Fruit fly (Drosophila melanogaster) whole organism, wandering third instar larva: ENCODE results near the gene Rbp1-like.

Experiments used
- Abd-B ChIP-seq: fragments of >200 bp; optimal IDR thresholded peaks from 2 replicates; lab custom pipeline; 2017; ENCODE audit warnings: missing biosample characterization, missing genetic modification characterization
- CG32264 ChIP-seq: fragments of 200-800 bp; sonication (Bioruptor generic); optimal IDR thresholded peaks from 2 replicates; lab custom pipeline; 2016; ENCODE audit warnings: missing biosample characterization, missing genetic modification characterization
- CG9705 ChIP-seq: fragments of 200-800 bp; sonication (Bioruptor generic); optimal IDR thresholded peaks from 2 replicates; lab custom pipeline; 2018; ENCODE audit warnings: missing biosample characterization, mild to moderate bottlenecking, missing genetic modification characterization
- CrebA ChIP-seq: fragments of 200-800 bp; sonication (Bioruptor generic); optimal IDR thresholded peaks from 2 replicates; lab custom pipeline; 2016; ENCODE audit warnings: missing biosample characterization, mild to moderate bottlenecking, missing genetic modification characterization, borderline replicate concordance
- Dfd ChIP-seq: fragments of >200 bp; optimal IDR thresholded peaks from 2 replicates; lab custom pipeline; 2017; ENCODE audit warnings: missing biosample characterization, missing genetic modification characterization
- Dif ChIP-seq: fragments of 200-275, 200-300 bp; sonication (Bioruptor generic); optimal IDR thresholded peaks from 2 replicates; lab custom pipeline; 2018; ENCODE audit warnings: missing biosample characterization, missing genetic modification characterization; ENCODE audit not compliant: partially characterized antibody
- GATAd ChIP-seq: sonication (Bioruptor generic); optimal IDR thresholded peaks from 2 replicates; lab custom pipeline; 2016; ENCODE audit warnings: missing biosample characterization, missing genetic modification characterization
- HLH106 ChIP-seq: fragments of 200-800 bp; optimal IDR thresholded peaks from 3 replicates; lab custom pipeline; 2019; ENCODE audit warnings: missing biosample characterization, mild to moderate bottlenecking, missing genetic modification characterization, moderate library complexity
- Hnf4 ChIP-seq: fragments of 200-800 bp; sonication (Bioruptor generic); optimal IDR thresholded peaks from 2 replicates; lab custom pipeline; 2016; ENCODE audit warnings: missing biosample characterization, mild to moderate bottlenecking, missing genetic modification characterization
- Hr78 ChIP-seq: fragments of >200 bp; optimal IDR thresholded peaks from 2 replicates; lab custom pipeline; 2017; ENCODE audit warnings: missing biosample characterization, missing genetic modification characterization
- Hr83 ChIP-seq: fragments of 200-300 bp; sonication (Bioruptor generic); optimal IDR thresholded peaks from 2 replicates; lab custom pipeline; 2016; ENCODE audit warnings: missing biosample characterization, mild to moderate bottlenecking, missing genetic modification characterization, moderate library complexity; ENCODE audit not compliant: poor library complexity, severe bottlenecking
- Jra ChIP-seq: sonication (Bioruptor generic); optimal IDR thresholded peaks from 2 replicates; lab custom pipeline; 2016; ENCODE audit warnings: missing biosample characterization, missing genetic modification characterization
- Mio ChIP-seq: sonication (Bioruptor generic); optimal IDR thresholded peaks from 2 replicates; lab custom pipeline; 2016; ENCODE audit warnings: missing biosample characterization, missing genetic modification characterization
- Myc ChIP-seq: fragments of >200 bp; optimal IDR thresholded peaks from 2 replicates; lab custom pipeline; 2017
- N ChIP-seq: fragments of >200 bp; optimal IDR thresholded peaks from 2 replicates; lab custom pipeline; 2018; ENCODE audit warnings: missing biosample characterization, missing external identifiers, missing genetic modification characterization
- OdsH ChIP-seq: fragments of 200-800 bp; sonication (Bioruptor generic); optimal IDR thresholded peaks from 2 replicates; lab custom pipeline; 2016; ENCODE audit warnings: missing biosample characterization, mild to moderate bottlenecking, missing genetic modification characterization
- Rel ChIP-seq, 2 experiments: fragments of 200-800 bp; sonication (Bioruptor generic) in 1 of 2; optimal IDR thresholded peaks; 2 replicates in 1 of 2; 3 replicates in 1 of 2; lab custom pipeline; 2016 to 2019; ENCODE audit warnings: mild to moderate bottlenecking in 2 of 2, missing biosample characterization in 2 of 2, missing genetic modification characterization in 2 of 2, moderate library complexity in 1 of 2
- Sp1 ChIP-seq: fragments of 200-800 bp; sonication (Bioruptor generic); optimal IDR thresholded peaks from 3 replicates; lab custom pipeline; 2019; ENCODE audit warnings: missing biosample characterization, mild to moderate bottlenecking, missing genetic modification characterization, moderate library complexity
- Vsx2 ChIP-seq: fragments of 200-300, 225-300 bp; sonication (Bioruptor generic); optimal IDR thresholded peaks from 2 replicates; lab custom pipeline; 2018; ENCODE audit warnings: missing biosample characterization, missing genetic modification characterization; ENCODE audit not compliant: partially characterized antibody
- br ChIP-seq: fragments of 200-800 bp; sonication (Bioruptor generic); optimal IDR thresholded peaks from 2 replicates; lab custom pipeline; 2016; ENCODE audit warnings: missing biosample characterization, missing genetic modification characterization
- brk ChIP-seq: fragments of 200-800 bp; sonication (Bioruptor generic); optimal IDR thresholded peaks from 2 replicates; lab custom pipeline; 2016; ENCODE audit warnings: missing biosample characterization, mild to moderate bottlenecking, missing genetic modification characterization
- dl ChIP-seq, 2 experiments: fragments of 175-275, 200-275 bp in 1 of 2; fragments of 200-275 bp in 1 of 2; sonication (Bioruptor generic); optimal IDR thresholded peaks; lab custom pipeline; 2018; ENCODE audit warnings: mild to moderate bottlenecking in 2 of 2, missing biosample characterization in 2 of 2, missing genetic modification characterization in 2 of 2, moderate library complexity in 2 of 2; ENCODE audit not compliant: partially characterized antibody in 2 of 2, insufficient read depth in 1 of 2
- dmrt93B ChIP-seq: fragments of 200-800 bp; sonication (Bioruptor generic); optimal IDR thresholded peaks from 2 replicates; lab custom pipeline; 2018; ENCODE audit warnings: missing biosample characterization, mild to moderate bottlenecking, missing genetic modification characterization
- dsf ChIP-seq: sonication (Bioruptor generic); optimal IDR thresholded peaks from 2 replicates; lab custom pipeline; 2016; ENCODE audit warnings: missing biosample characterization, missing genetic modification characterization, borderline replicate concordance
- ey ChIP-seq: fragments of 200-800 bp; sonication (Bioruptor generic); optimal IDR thresholded peaks from 2 replicates; lab custom pipeline; 2016; ENCODE audit warnings: missing biosample characterization, missing genetic modification characterization
- foxo ChIP-seq, 2 experiments: fragments of 200-800 bp; sonication (Bioruptor generic); optimal IDR thresholded peaks; 2 replicates in 1 of 2; 3 replicates in 1 of 2; lab custom pipeline; 2016 to 2017; ENCODE audit warnings: missing biosample characterization in 2 of 2, missing genetic modification characterization in 2 of 2
- fru ChIP-seq: fragments of 200-800 bp; sonication (Bioruptor generic); optimal IDR thresholded peaks from 3 replicates; lab custom pipeline; 2016; ENCODE audit warnings: missing biosample characterization, mild to moderate bottlenecking, missing genetic modification characterization
- h ChIP-seq: fragments of 200-800 bp; sonication (Bioruptor generic); optimal IDR thresholded peaks from 3 replicates; lab custom pipeline; 2016; ENCODE audit warnings: missing biosample characterization, mild to moderate bottlenecking, missing genetic modification characterization
- jim ChIP-seq: fragments of 175-275, 200-325 bp; sonication (Bioruptor generic); optimal IDR thresholded peaks from 2 replicates; lab custom pipeline; 2016; ENCODE audit warnings: missing biosample characterization, mild to moderate bottlenecking, missing genetic modification characterization
- lola ChIP-seq: fragments of >200 bp; optimal IDR thresholded peaks from 2 replicates; lab custom pipeline; 2017; ENCODE audit warnings: missing biosample characterization, missing genetic modification characterization
- pan ChIP-seq: fragments of >200 bp; optimal IDR thresholded peaks from 2 replicates; lab custom pipeline; 2017
- psq ChIP-seq: fragments of 200-800 bp; sonication (Bioruptor generic); optimal IDR thresholded peaks from 3 replicates; lab custom pipeline; 2017; ENCODE audit warnings: missing biosample characterization, mild to moderate bottlenecking, missing genetic modification characterization, moderate library complexity
- rgr ChIP-seq: fragments of 200-800 bp; sonication (Bioruptor generic); optimal IDR thresholded peaks from 3 replicates; lab custom pipeline; 2016; ENCODE audit warnings: missing biosample characterization, mild to moderate bottlenecking, missing genetic modification characterization
- sage ChIP-seq: fragments of 200-800 bp; sonication (Bioruptor generic); optimal IDR thresholded peaks from 2 replicates; lab custom pipeline; 2016; ENCODE audit warnings: missing biosample characterization, mild to moderate bottlenecking, missing genetic modification characterization
- sv ChIP-seq: fragments of 200-800 bp; sonication (Bioruptor generic); optimal IDR thresholded peaks from 3 replicates; lab custom pipeline; 2016; ENCODE audit warnings: missing biosample characterization, missing genetic modification characterization
- tai ChIP-seq: sonication (Bioruptor generic); optimal IDR thresholded peaks from 2 replicates; lab custom pipeline; 2016; ENCODE audit warnings: missing biosample characterization, missing genetic modification characterization
- usp ChIP-seq: fragments of >200 bp; optimal IDR thresholded peaks from 2 replicates; lab custom pipeline; 2017; ENCODE audit warnings: missing biosample characterization, missing genetic modification characterization
- woc ChIP-seq: sonication (Bioruptor generic); optimal IDR thresholded peaks from 2 replicates; lab custom pipeline; 2016; ENCODE audit warnings: missing biosample characterization, mild to moderate bottlenecking, missing genetic modification characterization

Gene Rbp1-like

dm6 chrX:13390465-13391173 is 5.9 kb upstream of the Rbp1-like start (continued):
- no peak for TF ChIP-seq sv (GFP tag; lab: Kevin White, UChicago)
- no peak for TF ChIP-seq Mio (GFP tag; lab: Kevin White, UChicago)
- no peak for TF ChIP-seq Dif (GFP tag; lab: Kevin White, UChicago)
- peak; percentile 74 for TF ChIP-seq rgr
- peak; percentile 69 for TF ChIP-seq OdsH (GFP tag; lab: Kevin White, UChicago)
- no peak for TF ChIP-seq usp (GFP tag; lab: Kevin White, UChicago)
- TF ChIP-seq, all 38 proteins: peak for 14

- TF ChIP-seq dl (GFP tag; optimal IDR thresholded peaks at IDR 0.05; lab: Kevin White, UChicago; ENCODE audit: insufficient read depth in 1 of 2, partially characterized antibody in 2 of 2) (no peak), CrebA (no peak), fru (GFP tag; lab: Kevin White, UChicago) (peak; percentile 76), OdsH (GFP tag; lab: Kevin White, UChicago) (peak; percentile 69), psq (GFP tag; lab: Kevin White, UChicago) (peak; percentile 62), N (GFP tag; lab: Kevin White, UChicago) (no peak), dmrt93B (GFP tag; lab: Kevin White, UChicago) (peak; percentile 77), Myc (lab: Kevin White, UChicago) (peak; percentile 34), Sp1 (GFP tag; lab: Kevin White, UChicago) (peak; percentile 84), Abd-B (GFP tag; lab: Kevin White, UChicago) (no peak), Hr83 (no peak), tai (GFP tag; lab: Kevin White, UChicago) (peak; percentile 80), Rel (GFP tag; optimal IDR thresholded peaks at IDR 0.05; lab: Kevin White, UChicago) (no peak), Rel (tag; optimal IDR thresholded peaks at IDR 0.05; lab: Kevin White, UChicago) (no peak), sage (GFP tag; lab: Kevin White, UChicago) (peak; percentile 1), Jra (GFP tag; lab: Kevin White, UChicago) (peak; percentile 65), woc (GFP tag; lab: Kevin White, UChicago) (peak; percentile 87), br (GFP tag; lab: Kevin White, UChicago) (peak; percentile 61), Mio (GFP tag; lab: Kevin White, UChicago) (no peak), CG9705 (peak; percentile 76), usp (GFP tag; lab: Kevin White, UChicago) (no peak), Dfd (GFP tag; lab: Kevin White, UChicago) (no peak), Hr78 (GFP tag; lab: Kevin White, UChicago) (no peak), sv (GFP tag; lab: Kevin White, UChicago) (peak; percentile 74), ey (GFP tag; lab: Kevin White, UChicago) (peak; percentile 74), foxo (GFP tag; optimal IDR thresholded peaks at IDR 0.05; lab: Kevin White, UChicago) (peak in 1 of 2 experiments; percentile 84), Vsx2 (no peak), lola (GFP tag; lab: Kevin White, UChicago) (no peak), GATAd (GFP tag; lab: Kevin White, UChicago) (peak; percentile 28), HLH106 (tag; lab: Kevin White, UChicago) (peak; percentile 86), dsf (peak; percentile 6), rgr (peak; percentile 73), Dif (GFP tag; lab: Kevin White, UChicago) (no peak), h (peak; percentile 78), pan (lab: Kevin White, UChicago) (no peak), Hnf4 (GFP tag; lab: Kevin White, UChicago) (peak; percentile 78), jim (peak; percentile 3), brk (GFP tag; lab: Kevin White, UChicago) (peak; percentile 61), CG32264 (GFP tag; lab: Kevin White, UChicago) (no peak)
- TF ChIP-seq, all 38 proteins: peak for 23
Observed at dm6 chrX:13387373-13387850, 2.7 kb upstream of the Rbp1-like start, which contains the start of the genes Ype and CG1662. Ype (minus strand) TSS chrX:13387417. CG1662 (plus strand) TSS chrX:13387563.
